Fruit fly (Drosophila melanogaster) whole organism, embryonic: ENCODE measurements around the gene ca.

ENCODE experiments used
- Abd-B ChIP-seq: fragments of 200-800 bp; sonication (Bioruptor generic); optimal IDR thresholded peaks from 2 replicates; lab custom pipeline; 2018; ENCODE audit warnings: missing biosample characterization, mild to moderate bottlenecking, missing genetic modification characterization, moderate library complexity
- Atf3 ChIP-seq: fragments of 200-800 bp; sonication (Bioruptor generic); optimal IDR thresholded peaks from 3 replicates; lab custom pipeline; 2016; ENCODE audit warnings: missing biosample characterization, missing genetic modification characterization
- Bteb2 ChIP-seq: fragments of 200-800 bp; sonication (Bioruptor generic); optimal IDR thresholded peaks from 2 replicates; lab custom pipeline; 2016; ENCODE audit warnings: missing biosample characterization, missing genetic modification characterization
- CG10431 ChIP-seq: fragments of 200-800 bp; sonication (Bioruptor generic); optimal IDR thresholded peaks from 3 replicates; lab custom pipeline; 2018; ENCODE audit warnings: missing biosample characterization, mild to moderate bottlenecking, missing genetic modification characterization
- CG10959 ChIP-seq: fragments of 200-800 bp; sonication (Bioruptor generic); IDR thresholded peaks from 2 replicates; pipeline ENCODE4 v1.3.6; 2022; ENCODE audit warnings: missing biosample characterization, missing genetic modification characterization
- CG12236 ChIP-seq: fragments of 200-800 bp; sonication (Bioruptor generic); optimal IDR thresholded peaks from 2 replicates; lab custom pipeline; 2016; ENCODE audit warnings: missing biosample characterization, missing genetic modification characterization
- CG12391 ChIP-seq: fragments of 200-800 bp; sonication (Bioruptor generic); optimal IDR thresholded peaks from 3 replicates; lab custom pipeline; 2018; ENCODE audit warnings: missing biosample characterization, mild to moderate bottlenecking, missing genetic modification characterization, moderate library complexity
- CG12744 ChIP-seq: fragments of 200-800 bp; sonication (Bioruptor generic); optimal IDR thresholded peaks from 2 replicates; lab custom pipeline; 2016; ENCODE audit warnings: missing biosample characterization, missing genetic modification characterization
- CG12942 ChIP-seq: fragments of 200-800 bp; sonication (Bioruptor generic); optimal IDR thresholded peaks from 3 replicates; lab custom pipeline; 2016; ENCODE audit warnings: missing biosample characterization, missing genetic modification characterization
- CG14965 ChIP-seq: fragments of 200-800 bp; sonication (Bioruptor generic); optimal IDR thresholded peaks from 2 replicates; lab custom pipeline; 2016; ENCODE audit warnings: missing biosample characterization, missing genetic modification characterization, borderline replicate concordance
- CG15011 ChIP-seq: fragments of 200-800 bp; sonication (Bioruptor generic); optimal IDR thresholded peaks from 3 replicates; lab custom pipeline; 2018; ENCODE audit warnings: missing biosample characterization, mild to moderate bottlenecking, missing genetic modification characterization
- CG31441 ChIP-seq: fragments of 200-800 bp; sonication (Bioruptor generic); IDR thresholded peaks from 2 replicates; pipeline ENCODE4 v1.3.6; 2022; ENCODE audit warnings: missing biosample characterization, missing genetic modification characterization
- CG3995 ChIP-seq: fragments of 200-800 bp; sonication (Bioruptor generic); optimal IDR thresholded peaks from 3 replicates; lab custom pipeline; 2016; ENCODE audit warnings: missing biosample characterization, missing genetic modification characterization
- CG6689 ChIP-seq: fragments of 200-800 bp; sonication (Bioruptor generic); IDR thresholded peaks from 2 replicates; pipeline ENCODE4 v1.3.6; 2022; ENCODE audit warnings: missing biosample characterization, missing genetic modification characterization
- CG7839 ChIP-seq: fragments of 200-800 bp; sonication (Bioruptor generic); optimal IDR thresholded peaks from 3 replicates; lab custom pipeline; 2018; ENCODE audit warnings: missing biosample characterization, mild to moderate bottlenecking, missing genetic modification characterization, moderate library complexity
- CG7928 ChIP-seq: fragments of 200-800 bp; sonication (Bioruptor generic); optimal IDR thresholded peaks from 2 replicates; lab custom pipeline; 2017; ENCODE audit warnings: missing biosample characterization, mild to moderate bottlenecking, missing genetic modification characterization
- CG8290 ChIP-seq, 3 experiments: fragments of 200-800 bp; sonication (Bioruptor generic); optimal IDR thresholded peaks; 2 replicates each; lab custom pipeline; 2016 to 2019; ENCODE audit warnings: missing biosample characterization in 3 of 3, missing genetic modification characterization in 3 of 3, mild to moderate bottlenecking in 2 of 3, moderate library complexity in 1 of 3
- CG9215 ChIP-seq: fragments of 200-800 bp; sonication (Bioruptor generic); IDR thresholded peaks from 2 replicates; pipeline ENCODE4 v1.3.6; 2022; ENCODE audit warnings: missing biosample characterization, missing genetic modification characterization
- Dp ChIP-seq: fragments of 200-800 bp; sonication (Bioruptor generic); optimal IDR thresholded peaks from 2 replicates; lab custom pipeline; 2018; ENCODE audit warnings: missing biosample characterization, mild to moderate bottlenecking, missing genetic modification characterization, moderate library complexity
- E2f2 ChIP-seq: fragments of 200-800 bp; sonication (Bioruptor generic); IDR thresholded peaks from 2 replicates; pipeline ENCODE4 v1.3.6; 2022; ENCODE audit warnings: missing biosample characterization, missing genetic modification characterization
- GATAe ChIP-seq: fragments of 200-800 bp; sonication (Bioruptor generic); conservative IDR thresholded peaks from 2 replicates; pipeline ENCODE4 v1.3.6; 2022; ENCODE audit warnings: missing biosample characterization, missing genetic modification characterization
- HLH54F ChIP-seq: fragments of 200-800 bp; sonication (Bioruptor generic); optimal IDR thresholded peaks from 3 replicates; lab custom pipeline; 2016; ENCODE audit warnings: missing biosample characterization, missing genetic modification characterization
- HmgD ChIP-seq: fragments of 200-800 bp; sonication (Bioruptor generic); optimal IDR thresholded peaks from 3 replicates; lab custom pipeline; 2016; ENCODE audit warnings: missing biosample characterization, missing genetic modification characterization
- Hsf ChIP-seq: fragments of 200-800 bp; sonication (Bioruptor generic); optimal IDR thresholded peaks from 3 replicates; lab custom pipeline; 2016; ENCODE audit warnings: missing biosample characterization, missing genetic modification characterization
- Kr ChIP-seq: fragments of 200-800 bp; sonication (Bioruptor generic); optimal IDR thresholded peaks from 2 replicates; lab custom pipeline; 2017; ENCODE audit warnings: missing biosample characterization, mild to moderate bottlenecking, missing genetic modification characterization
- Lhr ChIP-seq: fragments of 200-800 bp; sonication (Bioruptor generic); optimal IDR thresholded peaks from 3 replicates; lab custom pipeline; 2017; ENCODE audit warnings: mild to moderate bottlenecking, missing biosample characterization, missing genetic modification reagents, missing genetic modification characterization
- Meics ChIP-seq: fragments of 200-800 bp; sonication (Bioruptor generic); optimal IDR thresholded peaks from 2 replicates; lab custom pipeline; 2017; ENCODE audit warnings: missing biosample characterization, mild to moderate bottlenecking, missing genetic modification characterization
- Mes4 ChIP-seq: fragments of 200-800 bp; sonication (Bioruptor generic); optimal IDR thresholded peaks from 2 replicates; lab custom pipeline; 2016; ENCODE audit warnings: missing biosample characterization, missing genetic modification characterization
- Nf-YB ChIP-seq: fragments of 200-800 bp; sonication (Bioruptor generic); optimal IDR thresholded peaks from 3 replicates; lab custom pipeline; 2019; ENCODE audit warnings: missing biosample characterization, mild to moderate bottlenecking, missing genetic modification characterization, moderate library complexity
- Rfx ChIP-seq: fragments of 200-800 bp; sonication (Bioruptor generic); IDR thresholded peaks from 2 replicates; pipeline ENCODE4 v1.3.6; 2022; ENCODE audit warnings: missing biosample characterization, missing genetic modification characterization
- br ChIP-seq: fragments of >200 bp; optimal IDR thresholded peaks from 2 replicates; lab custom pipeline; 2017
- chn ChIP-seq: fragments of 200-800 bp; sonication (Bioruptor generic); optimal IDR thresholded peaks from 2 replicates; lab custom pipeline; 2016; ENCODE audit warnings: missing biosample characterization, missing genetic modification characterization
- crc ChIP-seq: fragments of 200-800 bp; sonication (Bioruptor generic); optimal IDR thresholded peaks from 2 replicates; lab custom pipeline; 2016; ENCODE audit warnings: missing biosample characterization, missing genetic modification characterization
- dan ChIP-seq: fragments of 200-800 bp; sonication (Bioruptor generic); IDR thresholded peaks from 2 replicates; pipeline ENCODE4 v1.3.6; 2022; ENCODE audit warnings: missing biosample characterization, missing genetic modification characterization
- fd64A ChIP-seq: fragments of 200-800 bp; sonication (Bioruptor generic); optimal IDR thresholded peaks from 3 replicates; lab custom pipeline; 2018; ENCODE audit warnings: missing biosample characterization, mild to moderate bottlenecking, missing genetic modification characterization
- fru ChIP-seq: fragments of >200 bp; optimal IDR thresholded peaks from 2 replicates; lab custom pipeline; 2017
- gt ChIP-seq: fragments of 200-800 bp; sonication (Bioruptor generic); IDR thresholded peaks from 2 replicates; pipeline ENCODE4 v1.3.6; 2022; ENCODE audit warnings: missing biosample characterization, missing genetic modification characterization
- hbn ChIP-seq: fragments of 200-800 bp; sonication (Bioruptor generic); IDR thresholded peaks from 2 replicates; pipeline ENCODE4 v1.3.6; 2022; ENCODE audit warnings: missing biosample characterization, missing genetic modification characterization; ENCODE audit not compliant: partially characterized antibody
- lbe ChIP-seq: fragments of 200-800 bp; sonication (Bioruptor generic); optimal IDR thresholded peaks from 2 replicates; lab custom pipeline; 2016; ENCODE audit warnings: missing biosample characterization, mild to moderate bottlenecking, missing genetic modification characterization
- mam ChIP-seq: fragments of 200-800 bp; sonication (Bioruptor generic); optimal IDR thresholded peaks from 3 replicates; lab custom pipeline; 2016; ENCODE audit warnings: missing biosample characterization, missing genetic modification characterization
- nom ChIP-seq: fragments of 200-800 bp; sonication (Bioruptor generic); optimal IDR thresholded peaks from 2 replicates; lab custom pipeline; 2017; ENCODE audit warnings: missing biosample characterization, missing genetic modification characterization, mild to moderate bottlenecking, moderate library complexity, missing genetic modification reagents
- pan ChIP-seq, 4 experiments: fragments of >200 bp in 3 of 4; fragments of 200-800 bp in 1 of 4; sonication (Bioruptor generic) in 1 of 4; optimal IDR thresholded peaks in 3 of 4; IDR thresholded peaks in 1 of 4; 2 replicates each; pipeline versions ENCODE4 v1.3.6 to Lab custom; 2017 to 2022; ENCODE audit warnings: missing biosample characterization in 2 of 4, missing genetic modification characterization in 2 of 4, mixed read lengths in 1 of 4
- peb ChIP-seq: fragments of 200-800 bp; sonication (Bioruptor generic); IDR thresholded peaks from 2 replicates; pipeline ENCODE4 v1.3.6; 2022; ENCODE audit warnings: missing biosample characterization, missing genetic modification characterization
- pho ChIP-seq: fragments of 200-800 bp; sonication (Bioruptor generic); optimal IDR thresholded peaks from 2 replicates; lab custom pipeline; 2016; ENCODE audit warnings: missing biosample characterization, missing genetic modification characterization
- pita ChIP-seq: fragments of 200-800 bp; sonication (Bioruptor generic); optimal IDR thresholded peaks from 2 replicates; lab custom pipeline; 2017; ENCODE audit warnings: missing biosample characterization, mild to moderate bottlenecking, missing genetic modification characterization
- psq ChIP-seq: fragments of 200-800 bp; sonication (Bioruptor generic); optimal IDR thresholded peaks from 2 replicates; lab custom pipeline; 2017; ENCODE audit warnings: missing biosample characterization, missing genetic modification characterization
- sna ChIP-seq: fragments of 200-800 bp; sonication (Bioruptor generic); IDR thresholded peaks from 2 replicates; pipeline ENCODE4 v1.3.6; 2022; ENCODE audit warnings: missing biosample characterization, missing genetic modification characterization; ENCODE audit not compliant: partially characterized antibody
- trh ChIP-seq: fragments of 200-800 bp; sonication (Bioruptor generic); optimal IDR thresholded peaks from 2 replicates; lab custom pipeline; 2016; ENCODE audit warnings: missing biosample characterization, missing genetic modification characterization
- ttk ChIP-seq: fragments of 200-800 bp; sonication (Bioruptor generic); IDR thresholded peaks from 2 replicates; pipeline ENCODE4 v2.1.2; 2022; ENCODE audit warnings: missing biosample characterization, missing genetic modification characterization
- twi ChIP-seq: fragments of 200-800 bp; optimal IDR thresholded peaks from 2 replicates; lab custom pipeline; 2019; ENCODE audit warnings: missing biosample characterization, mild to moderate bottlenecking, missing genetic modification characterization, moderate library complexity
- yki ChIP-seq: fragments of >200 bp; optimal IDR thresholded peaks from 3 replicates; lab custom pipeline; 2018

Gene ca

DNA sequence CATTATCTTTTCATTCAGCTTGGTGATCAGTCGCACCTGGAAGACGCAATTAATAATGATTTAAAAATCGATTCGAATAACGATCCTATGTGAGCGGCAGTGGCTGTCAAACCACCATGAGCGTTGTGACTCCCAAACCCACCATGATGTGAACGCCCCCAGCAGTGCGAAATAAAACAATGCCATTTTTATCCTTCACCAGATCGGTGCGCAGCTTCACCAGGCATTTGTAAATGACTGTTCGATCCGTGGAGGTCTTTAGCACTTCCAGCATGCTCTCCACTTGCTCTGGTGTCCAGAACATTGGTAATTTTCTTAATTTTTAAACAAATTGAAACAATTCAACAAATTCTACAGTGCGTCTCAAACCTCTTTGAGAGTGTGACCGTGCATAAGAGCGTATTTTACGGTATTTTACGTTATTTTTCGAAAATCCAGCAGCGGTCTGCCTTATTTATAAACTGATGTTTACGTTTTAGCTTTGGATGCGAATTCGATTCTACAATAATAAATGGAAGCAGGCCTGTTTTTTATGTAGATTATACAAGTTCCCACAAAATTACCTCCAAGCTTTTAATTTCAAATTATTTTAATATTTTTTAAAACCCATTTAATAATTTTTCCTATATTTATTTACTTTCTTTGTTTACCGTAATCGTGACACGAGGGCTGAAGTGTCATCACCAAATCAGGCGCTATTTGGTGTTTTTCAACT is 7.5 kb upstream of the ca start, which contains the start of the genes Rnb and Drice (continued):
- TF ChIP-seq CG15011 (GFP tag; lab: Kevin White, UChicago) = no peak
- no peak for TF ChIP-seq HLH54F (GFP tag; lab: Kevin White, UChicago)
- no peak for TF ChIP-seq CG12942 (GFP tag; lab: Kevin White, UChicago)
- peak; percentile 62 for TF ChIP-seq Rfx
- no peak for TF ChIP-seq gt (GFP tag; lab: Robert Waterston, UW)
- 0 out of 2 replicates have a peak, but pooled peaks have one; percentile 6 for TF ChIP-seq CG10959 (GFP tag; lab: Robert Waterston, UW)
- TF ChIP-seq Dp = peak; percentile 52
- TF ChIP-seq lbe (GFP tag; lab: Kevin White, UChicago) = peak; percentile 76
- TF ChIP-seq Bteb2 (GFP tag; lab: Kevin White, UChicago) = no peak
- TF ChIP-seq ttk (GFP tag; lab: Robert Waterston, UW) = peak; percentile 10; the same call in 1 of the 2 replicates
- TF ChIP-seq Meics (GFP tag; lab: Kevin White, UChicago) = no peak
- TF ChIP-seq dan (GFP tag; lab: Robert Waterston, UW) = no peak
- no peak for TF ChIP-seq CG6689
- TF ChIP-seq E2f2 (GFP tag; lab: Robert Waterston, UW) = peak; percentile 63
- no peak for TF ChIP-seq HmgD (GFP tag; lab: Kevin White, UChicago)
- no peak for TF ChIP-seq crc
- no peak for TF ChIP-seq CG12744
- peak; percentile 60 for TF ChIP-seq Lhr (GFP tag; lab: Kevin White, UChicago)
- TF ChIP-seq GATAe = no peak
- no peak for TF ChIP-seq psq
- peak; percentile 74 for TF ChIP-seq sna (GFP tag; lab: Robert Waterston, UW)
- no peak for TF ChIP-seq yki (lab: Kevin White, UChicago)
- peak; percentile 23 for TF ChIP-seq pho (GFP tag; lab: Kevin White, UChicago)
- TF ChIP-seq CG7928 (GFP tag; lab: Kevin White, UChicago) = no peak
- TF ChIP-seq CG9215 = 0 out of 2 replicates have a peak, but pooled peaks have one; percentile 15
- no peak for TF ChIP-seq fd64A (GFP tag; lab: Kevin White, UChicago)
- no peak for TF ChIP-seq Abd-B (GFP tag; lab: Kevin White, UChicago)
- TF ChIP-seq CG3995 (GFP tag; lab: Kevin White, UChicago) = no peak
- no peak for TF ChIP-seq br (lab: Kevin White, UChicago)
- TF ChIP-seq CG7839 (tag; lab: Kevin White, UChicago) = no peak
- TF ChIP-seq fru = no peak
- TF ChIP-seq peb (GFP tag; lab: Robert Waterston, UW) = no peak
- TF ChIP-seq CG12236 (GFP tag; lab: Kevin White, UChicago) = no peak
- TF ChIP-seq trh (GFP tag; lab: Kevin White, UChicago) = no peak
- no peak for TF ChIP-seq CG31441 (GFP tag; lab: Robert Waterston, UW)
- no peak for TF ChIP-seq Atf3 (GFP tag; lab: Kevin White, UChicago)
- no peak for TF ChIP-seq mam (GFP tag; lab: Kevin White, UChicago)
- no peak for TF ChIP-seq CG10431 (GFP tag; lab: Kevin White, UChicago)
- TF ChIP-seq CG12391 (tag; lab: Kevin White, UChicago) = peak; percentile 63
- TF ChIP-seq nom (GFP tag; lab: Kevin White, UChicago) = peak; percentile 25
- TF ChIP-seq hbn = peak; percentile 65
- TF ChIP-seq pita = no peak
- TF ChIP-seq Kr (GFP tag; lab: Kevin White, UChicago) = no peak
- TF ChIP-seq CG14965 (GFP tag; lab: Kevin White, UChicago) = no peak
- peak; percentile 26 for TF ChIP-seq Hsf
- TF ChIP-seq chn (GFP tag; lab: Kevin White, UChicago) = no peak
- no peak for TF ChIP-seq twi (tag; lab: Kevin White, UChicago)
- no peak for TF ChIP-seq CG8290 (GFP tag; optimal IDR thresholded peaks at IDR 0.05; lab: Kevin White, UChicago)
- TF ChIP-seq CG8290 (tag; optimal IDR thresholded peaks at IDR 0.05; lab: Kevin White, UChicago) = no peak
- no peak for TF ChIP-seq Mes4 (GFP tag; lab: Kevin White, UChicago)
- TF ChIP-seq pan (optimal IDR thresholded peaks at IDR 0.05; lab: Kevin White, UChicago) = no peak
- TF ChIP-seq pan (GFP tag; optimal IDR thresholded peaks at IDR 0.05 in 1 of 2, IDR thresholded peaks at IDR 0.05 in 1 of 2) = peak in 1 of 2 experiments; percentile 45
- TF ChIP-seq Nf-YB (GFP tag; lab: Kevin White, UChicago) = no peak
